Fruit fly (Drosophila melanogaster): ENCODE measurements around the gene cpx.

Gene cpx

DNA sequence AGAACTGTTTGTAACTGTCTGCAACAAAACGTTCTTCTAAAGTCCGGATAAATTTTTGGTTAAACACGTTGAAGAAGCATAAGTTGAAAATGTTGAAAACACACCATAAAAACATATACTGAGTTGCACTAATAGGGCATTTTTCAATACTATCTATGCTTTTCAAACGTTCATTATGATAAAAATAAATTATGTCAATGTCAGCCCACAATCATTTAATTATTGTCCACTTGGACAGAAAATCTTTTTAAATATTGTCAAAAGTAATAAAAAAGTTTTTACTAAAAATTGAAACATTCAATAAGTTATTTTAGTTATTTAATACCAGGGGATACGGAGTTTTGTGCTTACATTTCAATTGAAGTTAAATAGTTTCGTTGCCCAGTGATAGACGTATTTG lies 13.6 kb upstream of the cpx start, which contains the start of gene CG1092:
Gene CG1092 (plus strand): TSS at position 301 of the 400 bp plus-strand sequence.
- no peak for TF ChIP-seq CTCF (optimal IDR thresholded peaks at IDR 0.05)
- no peak for TF ChIP-seq CG8478 (optimal IDR thresholded peaks at IDR 0.05)

DNA sequence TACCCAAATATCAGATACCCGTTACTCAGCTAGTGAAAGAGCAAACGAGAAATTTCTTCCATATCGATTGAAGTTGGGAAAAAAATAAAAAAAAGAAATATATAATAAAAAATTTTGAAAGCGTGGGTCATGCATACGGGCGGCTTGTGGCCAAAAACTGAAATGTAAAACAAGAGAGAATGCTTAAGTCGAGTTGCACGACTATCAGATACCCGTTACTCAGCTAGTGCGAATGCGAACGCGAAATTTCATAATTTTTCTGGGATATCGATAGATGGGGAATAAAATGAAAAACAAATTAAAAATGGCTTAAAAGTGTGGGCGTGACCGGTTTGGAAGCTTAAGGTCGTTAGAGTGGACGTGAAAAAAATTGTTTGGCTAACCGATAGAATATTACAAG lies 11.7 kb upstream of the cpx start:
- TF ChIP-seq CTCF (optimal IDR thresholded peaks at IDR 0.05) (no peak), CG8478 (optimal IDR thresholded peaks at IDR 0.05) (no peak)

DNA sequence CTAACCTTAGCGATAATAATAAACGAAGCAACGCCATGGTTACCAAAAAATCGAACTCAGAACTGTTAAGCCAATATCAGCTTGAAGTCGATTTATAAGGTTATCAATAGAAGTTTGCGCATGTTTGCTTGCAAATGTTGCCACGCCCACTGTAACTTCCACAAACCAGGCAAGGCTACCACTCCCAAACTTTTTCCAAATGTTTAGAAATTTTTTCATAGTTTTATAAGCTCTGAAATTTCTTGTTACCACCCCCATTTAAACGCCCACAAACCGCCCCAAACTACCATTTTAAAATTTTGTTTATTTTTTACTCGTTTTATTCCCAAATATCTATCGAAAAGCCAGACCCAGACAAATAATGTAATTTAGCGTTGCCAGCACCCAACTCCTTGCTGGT lies 2.2 kb upstream of the cpx start, which contains the start of gene flip:
Gene flip (minus strand): TSS at position 101 of the 400 bp plus-strand sequence.
- TF ChIP-seq CTCF (optimal IDR thresholded peaks at IDR 0.05), result no peak
- no peak for TF ChIP-seq CG8478 (optimal IDR thresholded peaks at IDR 0.05)

DNA sequence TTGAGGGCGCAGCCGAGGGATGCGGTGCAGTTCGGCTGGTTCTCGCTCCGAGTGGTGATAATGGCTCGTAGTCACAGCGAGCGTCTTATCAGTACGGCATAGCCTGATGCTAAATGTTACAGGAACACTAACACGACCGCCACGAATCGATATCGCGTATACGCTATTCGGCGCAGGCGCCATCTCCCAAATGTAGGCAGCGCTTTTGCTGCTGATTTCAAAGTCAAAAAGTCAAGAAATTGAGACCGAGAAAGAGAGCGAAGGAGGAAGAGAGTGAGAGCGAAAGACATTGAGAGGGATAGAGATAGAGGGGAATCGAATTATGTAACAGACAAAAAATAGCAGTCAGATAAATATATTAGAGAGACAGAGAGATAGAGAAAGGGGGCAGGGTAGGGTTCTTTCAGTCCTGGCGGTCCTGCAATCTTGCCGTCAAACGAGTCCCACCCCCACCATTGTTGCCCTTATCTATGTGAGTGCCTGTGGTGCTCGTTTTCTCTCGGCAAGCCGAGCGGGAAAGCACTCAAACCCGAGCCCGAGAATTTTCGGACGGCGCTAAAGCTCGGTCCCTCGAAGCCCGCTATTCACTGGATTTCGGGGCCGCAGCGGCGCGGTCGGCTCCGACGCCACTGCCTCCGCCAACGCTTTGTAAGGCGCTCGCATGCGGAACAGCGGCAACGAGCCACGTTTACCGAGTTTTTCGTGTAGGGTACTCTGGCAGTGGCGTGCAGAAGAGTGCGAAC lies 1.3 kb downstream of the cpx start:
- TF ChIP-seq CG8478 (optimal IDR thresholded peaks at IDR 0.05), result no peak
- TF ChIP-seq CTCF (optimal IDR thresholded peaks at IDR 0.05), result no peak

DNA sequence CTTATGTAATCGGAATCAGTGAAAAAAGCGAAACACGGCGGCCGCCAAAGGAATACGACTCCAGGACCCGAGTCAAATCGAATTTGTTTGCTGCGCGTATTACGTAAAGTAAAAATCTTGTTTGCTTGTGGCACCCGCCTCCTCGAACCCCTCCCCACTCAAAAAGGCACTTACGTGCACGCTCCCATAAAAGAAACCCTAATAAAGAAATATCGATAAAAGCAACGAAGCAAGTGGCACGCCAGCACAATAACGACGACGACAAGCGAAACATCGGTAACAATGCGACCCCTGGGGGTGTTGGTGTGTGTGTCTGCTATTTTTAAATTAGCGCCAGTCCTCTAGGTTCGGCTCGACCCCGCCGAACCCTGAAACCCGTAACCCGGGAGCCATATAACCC lies 2.2 kb downstream of the cpx start:
- TF ChIP-seq CG8478 (optimal IDR thresholded peaks at IDR 0.05) (no peak), CTCF (optimal IDR thresholded peaks at IDR 0.05) (no peak)

DNA sequence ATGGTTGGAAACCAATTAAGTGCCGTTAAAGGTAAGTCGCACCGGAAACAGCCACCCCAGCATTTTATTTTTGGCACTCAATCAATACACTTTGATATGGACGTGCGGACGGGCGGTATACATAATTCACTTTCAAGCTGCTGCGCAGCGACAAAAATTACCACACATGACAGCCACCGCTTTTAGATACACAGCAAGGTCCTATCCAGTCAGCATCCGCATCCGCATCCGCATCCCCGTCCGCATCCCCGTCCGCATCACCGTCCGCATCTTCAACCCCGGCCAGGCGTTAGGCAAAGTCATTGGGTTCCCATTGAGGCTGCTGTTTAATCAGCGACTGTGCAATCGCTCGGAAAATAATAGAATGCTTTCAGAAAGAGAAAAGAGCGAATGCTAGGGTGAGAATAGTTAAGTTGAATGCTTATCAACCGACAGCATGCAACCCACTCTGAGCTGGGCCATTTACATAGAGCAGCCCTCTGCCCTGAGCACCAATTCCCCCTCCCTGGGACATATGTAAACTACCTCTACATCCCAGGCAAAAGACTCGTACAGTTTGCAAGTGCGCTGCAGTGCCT lies 4.4 kb downstream of the cpx start:
- TF ChIP-seq CG8478 (optimal IDR thresholded peaks at IDR 0.05) (no peak), CTCF (optimal IDR thresholded peaks at IDR 0.05) (no peak)

DNA sequence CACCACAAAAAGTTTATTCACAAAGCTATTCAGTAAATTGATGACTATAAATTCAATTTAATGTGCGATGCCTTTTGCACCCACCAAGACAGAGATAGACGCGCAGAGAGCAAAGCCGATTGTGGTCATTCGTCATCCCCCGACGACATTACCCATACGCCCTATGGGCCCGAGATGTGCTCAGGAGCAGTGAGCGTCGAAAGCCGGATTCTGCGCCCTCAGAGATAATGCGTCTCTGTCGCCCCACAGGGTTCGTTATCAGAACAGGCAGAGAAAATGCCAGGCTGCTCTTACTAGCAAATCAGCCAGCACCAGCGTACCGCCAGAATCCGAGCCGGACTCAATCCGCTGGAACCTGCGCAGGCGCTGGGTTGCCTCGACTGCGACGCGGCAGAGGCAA lies 11.3 kb downstream of the cpx start:
- TF ChIP-seq CG8478 (optimal IDR thresholded peaks at IDR 0.05) (no peak), CTCF (optimal IDR thresholded peaks at IDR 0.05) (no peak)

DNA sequence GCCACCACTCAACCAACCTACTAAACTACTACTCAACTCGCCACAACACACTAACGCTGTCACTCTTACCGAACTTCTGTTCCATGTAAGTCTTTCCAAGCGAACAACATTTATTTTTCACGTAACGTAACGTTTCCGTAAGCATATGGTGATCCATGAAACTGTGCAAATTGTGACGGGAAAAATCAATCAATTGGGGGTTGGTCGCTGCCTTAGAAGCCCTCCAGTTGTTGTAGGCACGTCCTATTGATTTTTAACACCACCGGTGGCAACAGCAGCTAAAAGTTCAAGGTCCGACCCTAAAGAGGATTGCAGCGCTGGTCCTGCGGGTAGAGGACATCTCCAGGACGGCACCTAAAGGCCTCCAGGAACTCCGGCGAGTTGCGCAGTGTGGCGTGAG lies 12.2 kb downstream of the cpx start:
- TF ChIP-seq CG8478 (optimal IDR thresholded peaks at IDR 0.05), result no peak
- no peak for TF ChIP-seq CTCF (optimal IDR thresholded peaks at IDR 0.05)

DNA sequence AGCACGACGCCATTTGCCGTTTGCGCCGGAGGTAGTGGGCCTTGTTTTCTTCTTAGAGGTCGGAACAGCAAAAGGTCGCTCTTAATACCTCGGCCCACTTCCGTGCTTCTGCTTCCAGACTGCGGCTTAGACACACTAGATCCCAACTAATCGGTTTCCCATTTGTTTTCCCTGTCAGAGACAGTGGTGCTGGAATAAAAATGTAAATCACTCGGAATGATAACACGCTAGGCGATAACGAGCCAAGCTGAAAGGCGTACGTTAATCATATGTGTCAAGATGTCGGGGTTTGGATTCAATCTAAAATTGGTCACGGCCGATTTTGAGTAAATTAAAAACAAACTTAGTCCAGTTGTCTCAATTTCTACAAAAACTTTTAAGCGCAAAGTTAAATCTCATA lies 14.7 kb downstream of the cpx start, which contains the start of gene Nepl11:
Gene Nepl11 (minus strand): TSS at position 152 of the 400 bp plus-strand sequence.
- TF ChIP-seq CTCF (optimal IDR thresholded peaks at IDR 0.05) (no peak), CG8478 (optimal IDR thresholded peaks at IDR 0.05) (no peak)

DNA sequence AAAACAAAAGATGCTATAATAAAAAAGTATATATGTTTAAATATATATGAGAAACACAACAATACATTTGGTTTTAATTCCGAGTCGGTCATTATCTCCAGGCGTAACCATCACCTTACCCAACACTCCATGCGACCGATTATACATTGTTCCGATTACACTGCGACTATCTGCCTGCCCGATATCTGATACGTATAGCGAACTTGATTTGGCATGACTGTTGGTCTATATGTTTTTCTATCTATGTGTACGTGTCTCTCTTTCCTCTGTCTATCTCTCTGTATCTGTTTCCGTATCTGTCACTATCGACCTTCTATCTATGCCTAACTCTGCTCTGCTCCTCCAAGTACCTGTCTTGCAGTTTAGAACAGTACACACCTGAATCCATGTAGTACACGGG lies 21.5 kb downstream of the cpx start:
- no peak for TF ChIP-seq CG8478 (optimal IDR thresholded peaks at IDR 0.05)
- TF ChIP-seq CTCF (optimal IDR thresholded peaks at IDR 0.05), result no peak

DNA sequence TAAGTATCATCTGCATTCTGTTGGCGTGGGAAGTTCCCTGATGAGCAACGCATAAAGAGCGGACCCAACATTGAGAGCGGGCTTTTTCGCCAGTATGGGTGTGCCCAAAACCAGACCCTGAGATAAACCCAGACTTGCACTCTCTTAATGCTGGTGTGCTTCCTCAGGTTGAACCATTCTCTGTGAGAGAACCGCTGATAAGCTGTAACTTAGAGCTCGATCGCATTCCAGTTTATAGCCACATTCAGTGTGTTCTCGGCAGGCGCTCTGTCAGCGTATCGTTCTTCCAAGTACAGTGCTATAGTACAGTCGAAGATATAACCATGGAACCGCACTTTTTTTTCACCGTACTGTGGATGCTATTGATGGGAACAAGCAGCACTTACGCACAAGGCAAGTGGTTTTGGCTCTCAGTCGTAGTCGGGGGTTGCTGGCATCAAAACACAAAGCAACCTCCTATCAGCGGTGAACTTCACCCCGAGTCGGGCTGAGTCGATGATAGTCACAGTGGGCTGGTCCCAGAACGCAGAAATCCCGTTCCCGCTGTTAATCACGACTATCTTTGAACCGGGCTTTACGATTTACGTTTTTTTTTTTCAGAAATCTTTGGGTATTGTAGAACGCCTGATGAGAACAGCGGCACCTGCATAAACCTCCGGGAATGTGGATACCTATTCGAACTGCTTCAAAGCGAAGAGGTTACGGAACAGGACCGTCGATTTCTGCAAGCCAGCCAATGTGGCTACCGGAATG lies 27.8 kb downstream of the cpx start, which contains the start of gene MP1:
Gene MP1 (plus strand): TSS at position 245 of the 753 bp plus-strand sequence.
- no peak for TF ChIP-seq CTCF (optimal IDR thresholded peaks at IDR 0.05)
- no peak for TF ChIP-seq CG8478 (optimal IDR thresholded peaks at IDR 0.05)

DNA sequence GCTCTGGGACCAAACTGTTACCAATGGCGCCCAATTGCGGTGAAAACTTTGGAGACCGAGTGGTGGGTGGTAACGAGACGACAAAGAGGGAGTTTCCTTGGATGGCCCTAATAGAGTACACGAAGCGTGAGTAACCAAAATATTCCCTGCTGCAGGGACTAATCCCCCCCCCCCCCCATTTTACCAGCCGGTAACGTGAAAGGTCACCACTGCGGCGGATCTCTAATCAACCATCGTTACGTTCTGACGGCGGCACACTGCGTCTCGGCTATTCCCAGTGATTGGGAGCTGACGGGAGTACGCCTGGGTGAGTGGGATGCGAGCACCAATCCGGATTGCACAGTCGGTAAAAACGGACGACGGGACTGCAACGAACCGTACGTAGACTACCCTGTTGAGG lies 28.7 kb downstream of the cpx start:
- TF ChIP-seq CG8478 (optimal IDR thresholded peaks at IDR 0.05) (no peak), CTCF (optimal IDR thresholded peaks at IDR 0.05) (no peak)

DNA sequence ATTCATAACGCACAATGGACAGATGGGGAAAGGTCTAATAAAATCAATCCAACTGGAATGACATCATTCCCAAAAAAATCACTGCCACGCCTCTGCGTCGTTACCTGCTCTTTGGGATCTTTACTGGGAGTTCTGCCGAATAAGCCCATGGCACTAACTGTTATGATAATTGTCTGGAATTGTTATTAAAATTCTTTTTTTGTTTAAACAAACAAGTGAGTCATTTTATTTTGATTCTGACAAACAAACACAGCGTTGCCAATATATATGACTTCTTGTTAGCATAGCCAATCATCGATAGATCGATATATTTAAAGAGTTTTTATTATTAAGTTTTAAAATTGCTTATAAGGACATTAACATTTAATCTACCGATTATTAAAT lies 30.7 kb downstream of the cpx start, which contains the start of gene Vps24:
Gene Vps24 (minus strand): TSS at position 265 of the 384 bp plus-strand sequence.
- TF ChIP-seq CG8478 (optimal IDR thresholded peaks at IDR 0.05), result no peak
- no peak for TF ChIP-seq CTCF (optimal IDR thresholded peaks at IDR 0.05)

DNA sequence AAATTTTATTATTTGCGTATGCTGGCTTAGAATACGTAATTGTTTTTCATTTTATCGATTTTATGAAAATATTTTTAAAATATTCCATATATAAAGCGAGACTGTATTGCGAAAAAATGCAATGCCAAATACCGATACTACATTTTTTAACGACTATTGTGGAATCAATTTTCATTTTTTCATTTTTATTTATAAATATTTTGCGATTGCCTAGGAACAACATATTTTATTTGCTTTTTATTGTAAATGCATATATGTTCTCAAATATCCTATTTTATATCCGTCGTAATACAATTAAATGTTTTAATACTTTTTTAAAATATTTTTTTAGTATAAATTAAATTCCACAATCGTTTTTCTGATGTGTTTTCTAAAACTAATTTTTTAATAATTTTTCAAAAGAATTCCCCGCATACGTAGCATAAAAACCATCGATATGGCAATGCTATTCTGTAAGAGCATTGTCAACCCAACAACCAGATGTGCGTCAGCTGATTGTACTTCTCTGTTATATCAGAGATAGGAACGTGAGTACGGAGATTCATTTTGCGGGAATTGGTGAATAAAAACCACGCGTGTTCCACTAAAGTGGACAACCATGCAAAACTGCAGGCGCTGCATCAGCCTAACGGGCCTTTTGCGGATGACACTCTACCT lies 31.2 kb downstream of the cpx start, which contains the start of gene Suv3:
Gene Suv3 (plus strand): TSS at position 489 of the 657 bp plus-strand sequence.
- TF ChIP-seq CTCF (optimal IDR thresholded peaks at IDR 0.05) (no peak), CG8478 (optimal IDR thresholded peaks at IDR 0.05) (no peak)

DNA sequence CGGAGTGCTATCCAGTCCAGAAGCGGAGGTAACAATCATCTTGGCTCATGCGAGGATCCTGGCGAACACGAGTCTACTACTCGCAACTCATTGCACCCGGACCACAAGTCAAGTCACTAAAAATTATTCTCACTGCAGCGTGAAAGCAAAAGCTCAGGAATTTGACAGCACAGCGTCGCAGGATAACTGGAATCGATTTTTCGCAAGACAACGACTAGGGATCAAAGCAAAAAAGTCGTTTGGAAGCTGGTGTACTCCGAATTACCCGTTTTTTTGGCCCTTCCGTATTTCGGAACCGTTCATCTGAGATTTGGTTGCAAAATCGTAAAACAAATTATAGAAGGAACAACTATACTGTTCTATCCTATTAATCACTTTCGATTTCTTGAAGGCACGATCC lies 38.6 kb downstream of the cpx start:
- TF ChIP-seq CTCF (optimal IDR thresholded peaks at IDR 0.05), result no peak
- no peak for TF ChIP-seq CG8478 (optimal IDR thresholded peaks at IDR 0.05)
